Fruit fly (Drosophila melanogaster): ENCODE measurements around the gene Coq3.
A peak's percentile ranks its signal among the peaks of the same experiment; 100 is the strongest.

The Coq3 gene

DNA sequence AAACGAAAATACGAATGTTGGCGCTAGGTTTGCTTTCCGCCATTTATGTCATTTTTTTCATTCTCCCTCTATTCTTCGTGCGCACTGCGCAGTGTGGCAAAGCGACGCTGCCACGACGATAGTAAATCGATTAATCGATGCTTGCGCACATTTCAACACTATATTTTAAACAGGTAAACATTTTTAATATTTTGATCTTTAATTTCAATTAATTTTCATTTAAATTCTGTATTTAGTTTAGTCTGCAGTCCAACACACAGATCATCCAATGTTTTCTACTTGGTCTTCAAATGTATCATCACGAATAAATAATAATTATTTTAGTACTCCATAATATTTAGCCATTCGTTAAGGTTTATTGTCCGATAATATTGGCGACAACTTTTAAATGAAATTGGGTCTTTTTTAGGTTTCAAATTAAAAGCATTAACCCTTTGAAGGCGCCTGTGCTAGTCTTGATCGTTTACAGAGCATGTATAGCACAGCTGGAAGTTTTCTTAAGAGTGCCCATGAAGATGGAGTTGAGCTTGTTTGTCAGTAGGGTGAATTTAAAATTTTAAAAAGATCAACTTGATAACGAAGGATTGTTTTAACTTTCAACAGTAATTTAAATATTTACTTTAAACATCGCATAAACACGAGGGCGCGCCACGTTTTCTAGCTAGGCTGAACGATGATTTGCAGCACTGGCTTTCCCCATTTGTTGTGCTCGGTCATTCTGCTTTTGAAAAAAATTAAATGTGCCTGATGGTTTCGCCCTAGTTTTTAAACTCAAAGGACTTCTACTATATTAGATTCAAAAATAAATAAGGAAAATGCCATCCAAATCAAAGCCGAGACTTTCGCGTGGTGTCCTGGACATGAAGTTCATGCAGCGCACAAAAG, 2.0 kb downstream of the Coq3 start, which contains the start of the genes Mpp6 and E2f2 (continued):
- no peak for TF ChIP-seq sr (GFP tag; IDR thresholded peaks at IDR 0.05)
- TF ChIP-seq HmgD (GFP tag; optimal IDR thresholded peaks at IDR 0.05) = no peak
- peak; percentile 24 for TF ChIP-seq grau (tag; optimal IDR thresholded peaks at IDR 0.05)
- TF ChIP-seq CG11456 (GFP tag; IDR thresholded peaks at IDR 0.05) = peak; percentile 59; the same call in 2 of the 3 replicates
- TF ChIP-seq slp2 (GFP tag; optimal IDR thresholded peaks at IDR 0.05) = peak; percentile 0
- no peak for TF ChIP-seq tx (GFP tag; optimal IDR thresholded peaks at IDR 0.05)
- TF ChIP-seq CG4282 (GFP tag; optimal IDR thresholded peaks at IDR 0.05) = no peak
- TF ChIP-seq CG30020 (tag; optimal IDR thresholded peaks at IDR 0.05) = peak; percentile 29
- TF ChIP-seq kah (GFP tag; optimal IDR thresholded peaks at IDR 0.05) = no peak
- TF ChIP-seq CG14441 (GFP tag; IDR thresholded peaks at IDR 0.05) = no peak
- peak; percentile 1 for TF ChIP-seq Tbp (GFP tag; optimal IDR thresholded peaks at IDR 0.05)
- TF ChIP-seq CG15269 (tag; optimal IDR thresholded peaks at IDR 0.05) = no peak
- TF ChIP-seq corto (GFP tag; optimal IDR thresholded peaks at IDR 0.05) = no peak
- TF ChIP-seq CG2120 (GFP tag; optimal IDR thresholded peaks at IDR 0.05) = peak; percentile 61
- no peak for TF ChIP-seq CG13123 (GFP tag; optimal IDR thresholded peaks at IDR 0.05)
- TF ChIP-seq CG13894 (tag; optimal IDR thresholded peaks at IDR 0.05) = no peak
- peak; percentile 86 for TF ChIP-seq sob (GFP tag; IDR thresholded peaks at IDR 0.05)
- TF ChIP-seq pros (GFP tag; optimal IDR thresholded peaks at IDR 0.05) = no peak
- TF ChIP-seq twi (tag; optimal IDR thresholded peaks at IDR 0.05) = no peak
- TF ChIP-seq CG16815 (GFP tag; optimal IDR thresholded peaks at IDR 0.05) = no peak
- TF ChIP-seq CG14965 (GFP tag; optimal IDR thresholded peaks at IDR 0.05; ENCODE audit: borderline replicate concordance) = no peak
- peak; percentile 66 for TF ChIP-seq tna (GFP tag; IDR thresholded peaks at IDR 0.05; ENCODE audit: partially characterized antibody)
- TF ChIP-seq CG30431 (GFP tag; optimal IDR thresholded peaks at IDR 0.05) = no peak
- no peak for TF ChIP-seq Deaf1 (tag; optimal IDR thresholded peaks at IDR 0.05)
- TF ChIP-seq p53 (GFP tag; optimal IDR thresholded peaks at IDR 0.05) = no peak
- no peak for TF ChIP-seq CG18476 (GFP tag; optimal IDR thresholded peaks at IDR 0.05)
- no peak for TF ChIP-seq Ptx1 (GFP tag; IDR thresholded peaks at IDR 0.05)
- peak; percentile 7 for TF ChIP-seq Lhr (GFP tag; optimal IDR thresholded peaks at IDR 0.05)
- TF ChIP-seq tup (GFP tag; optimal IDR thresholded peaks at IDR 0.05) = no peak
- TF ChIP-seq CG12391 (tag; optimal IDR thresholded peaks at IDR 0.05) = peak; percentile 6
- TF ChIP-seq CG3407 (GFP tag; optimal IDR thresholded peaks at IDR 0.05) = no peak
- TF ChIP-seq Dip2 (GFP tag; IDR thresholded peaks at IDR 0.05) = no peak
- peak; percentile 60 for TF ChIP-seq CG1603 (tag; optimal IDR thresholded peaks at IDR 0.05)
- TF ChIP-seq CHES-1-like (GFP tag; optimal IDR thresholded peaks at IDR 0.05) = peak; percentile 6
- TF ChIP-seq CG6854 (GFP tag; optimal IDR thresholded peaks at IDR 0.05) = no peak
- no peak for TF ChIP-seq da (GFP tag; optimal IDR thresholded peaks at IDR 0.05)
- no peak for TF ChIP-seq CG10274 (GFP tag; optimal IDR thresholded peaks at IDR 0.05)
- TF ChIP-seq H2.0 (GFP tag; IDR thresholded peaks at IDR 0.05) = peak; percentile 15; the same call in 1 of the 2 replicates
- TF ChIP-seq Hand (GFP tag; optimal IDR thresholded peaks at IDR 0.05) = no peak
- no peak for TF ChIP-seq fu2 (GFP tag; optimal IDR thresholded peaks at IDR 0.05)
- peak; percentile 91 for TF ChIP-seq CG9932 (GFP tag; IDR thresholded peaks at IDR 0.05)
- peak; percentile 77 for TF ChIP-seq HLH4C (GFP tag; IDR thresholded peaks at IDR 0.05; ENCODE audit: partially characterized antibody)
- TF ChIP-seq Dek (tag; optimal IDR thresholded peaks at IDR 0.05) = no peak
- peak; percentile 83 for TF ChIP-seq slbo (GFP tag; IDR thresholded peaks at IDR 0.05)
- no peak for TF ChIP-seq lola (GFP tag; optimal IDR thresholded peaks at IDR 0.05)
- TF ChIP-seq zfh1 (GFP tag; IDR thresholded peaks at IDR 0.05) = peak; percentile 58; the same call in 2 of the 3 replicates
- TF ChIP-seq CG15601 (tag; optimal IDR thresholded peaks at IDR 0.05) = no peak
- TF ChIP-seq CG31365 (tag; optimal IDR thresholded peaks at IDR 0.05) = no peak
- no peak for TF ChIP-seq sens-2 (GFP tag; IDR thresholded peaks at IDR 0.05)

All from whole organism, embryonic.